Worm (Caenorhabditis elegans): Measurements from ENCODE around the gene T28A8.4.

ce11 chrIII:13510753-13511152 lies 7.3 kb downstream of the T28A8.4 start:
- no peak for TF ChIP-seq R02D3.7 (tag; optimal IDR thresholded peaks at IDR 0.05)
- no peak for TF ChIP-seq nhr-67 (tag; optimal IDR thresholded peaks at IDR 0.05)
- TF ChIP-seq aly-2 (tag; optimal IDR thresholded peaks at IDR 0.05) = no peak
- TF ChIP-seq ZK546.5 (tag; optimal IDR thresholded peaks at IDR 0.05) = no peak
- no peak for TF ChIP-seq nfya-1 (tag; optimal IDR thresholded peaks at IDR 0.05; ENCODE audit: insufficient read depth)
- no peak for TF ChIP-seq ztf-11 (tag; optimal IDR thresholded peaks at IDR 0.05)
- no peak for TF ChIP-seq unc-62 (GFP tag; optimal IDR thresholded peaks at IDR 0.05)
- no peak for TF ChIP-seq skn-1 (tag; optimal IDR thresholded peaks at IDR 0.05)
- TF ChIP-seq sea-2 (GFP tag; optimal IDR thresholded peaks at IDR 0.05) = no peak
- TF ChIP-seq elt-2 (tag; optimal IDR thresholded peaks at IDR 0.05) = no peak
- no peak for TF ChIP-seq mdl-1 (tag; optimal IDR thresholded peaks at IDR 0.05)
- no peak for TF ChIP-seq lsy-12 (tag; optimal IDR thresholded peaks at IDR 0.05)
- TF ChIP-seq nhr-76 (tag; optimal IDR thresholded peaks at IDR 0.05) = no peak
- TF ChIP-seq zag-1 (tag; optimal IDR thresholded peaks at IDR 0.05) = no peak

Measured in whole organism, L3 larva.